Fruit fly (Drosophila melanogaster) whole organism, embryonic: ENCODE results near the gene mRpS2.

ENCODE experiments used
- Bgb ChIP-seq: fragments of 200-800 bp; sonication (Bioruptor generic); IDR thresholded peaks from 2 replicates; pipeline ENCODE4 v1.3.6; 2022; ENCODE audit warnings: missing biosample characterization, missing genetic modification characterization; ENCODE audit not compliant: partially characterized antibody
- BtbVII ChIP-seq: fragments of 200-800 bp; sonication (Bioruptor generic); optimal IDR thresholded peaks from 3 replicates; lab custom pipeline; 2017; ENCODE audit warnings: missing biosample characterization, mild to moderate bottlenecking, missing genetic modification characterization
- Bteb2 ChIP-seq: fragments of 200-800 bp; sonication (Bioruptor generic); optimal IDR thresholded peaks from 2 replicates; lab custom pipeline; 2016; ENCODE audit warnings: missing biosample characterization, missing genetic modification characterization
- C15 ChIP-seq: fragments of 200-800 bp; sonication (Bioruptor generic); IDR thresholded peaks from 3 replicates; pipeline ENCODE4 v1.3.6; 2022; ENCODE audit warnings: missing biosample characterization, missing genetic modification characterization
- CG10209 ChIP-seq: fragments of 200-800 bp; sonication (Bioruptor generic); optimal IDR thresholded peaks from 3 replicates; lab custom pipeline; 2017; ENCODE audit warnings: missing biosample characterization, mild to moderate bottlenecking, missing genetic modification characterization, missing genetic modification reagents
- CG10267 ChIP-seq: fragments of 200-800 bp; sonication (Bioruptor generic); optimal IDR thresholded peaks from 2 replicates; lab custom pipeline; 2018; ENCODE audit warnings: missing biosample characterization, mild to moderate bottlenecking, missing genetic modification characterization, moderate library complexity
- CG12104 ChIP-seq: fragments of 200-800 bp; sonication (Bioruptor generic); optimal IDR thresholded peaks from 3 replicates; lab custom pipeline; 2016; ENCODE audit warnings: missing biosample characterization, missing genetic modification characterization
- CG16779 ChIP-seq: fragments of 200-800 bp; sonication (Bioruptor generic); IDR thresholded peaks from 2 replicates; pipeline ENCODE4 v1.3.6; 2022; ENCODE audit warnings: missing biosample characterization, missing genetic modification characterization
- CG1832 ChIP-seq: fragments of 200-800 bp; sonication (Bioruptor generic); optimal IDR thresholded peaks from 2 replicates; lab custom pipeline; 2017; ENCODE audit warnings: missing biosample characterization, mild to moderate bottlenecking, missing genetic modification characterization, inconsistent platforms
- CG3726 ChIP-seq: fragments of 200-800 bp; sonication (Bioruptor generic); IDR thresholded peaks from 3 replicates; pipeline ENCODE4, ENCODE4 v1.3.6; 2022; ENCODE audit warnings: missing biosample characterization, missing genetic modification characterization
- CG4404 ChIP-seq: fragments of 200-800 bp; sonication (Bioruptor generic); IDR thresholded peaks from 2 replicates; pipeline ENCODE4 v1.3.6; 2022; ENCODE audit warnings: missing biosample characterization, missing genetic modification characterization
- CG5180 ChIP-seq: fragments of 200-800 bp; sonication (Bioruptor generic); optimal IDR thresholded peaks from 3 replicates; lab custom pipeline; 2017; ENCODE audit warnings: missing biosample characterization, missing genetic modification characterization, mild to moderate bottlenecking, moderate library complexity, missing genetic modification reagents
- CG7357 ChIP-seq: fragments of 200-800 bp; sonication (Bioruptor generic); IDR thresholded peaks from 3 replicates; pipeline ENCODE4 v1.3.6; 2022; ENCODE audit warnings: missing biosample characterization, missing genetic modification characterization
- CG7556 ChIP-seq: fragments of 200-800 bp; sonication (Bioruptor generic); optimal IDR thresholded peaks from 2 replicates; lab custom pipeline; 2017; ENCODE audit warnings: missing biosample characterization, mild to moderate bottlenecking, missing genetic modification characterization
- CG7786 ChIP-seq: fragments of 200-800 bp; sonication (Bioruptor generic); optimal IDR thresholded peaks from 2 replicates; lab custom pipeline; 2016; ENCODE audit warnings: missing biosample characterization, missing genetic modification characterization
- CrebB ChIP-seq: fragments of 200-800 bp; sonication (Bioruptor generic); optimal IDR thresholded peaks from 3 replicates; lab custom pipeline; 2018; ENCODE audit warnings: missing biosample characterization, mild to moderate bottlenecking, missing genetic modification characterization
- D ChIP-seq, 2 experiments: fragments of 200-800 bp in 1 of 2; fragments of >200 bp in 1 of 2; sonication (Bioruptor generic) in 1 of 2; optimal IDR thresholded peaks; 2 replicates in 1 of 2; 3 replicates in 1 of 2; lab custom pipeline; 2017; ENCODE audit warnings: mild to moderate bottlenecking in 1 of 2, missing biosample characterization in 1 of 2, missing genetic modification characterization in 1 of 2, missing genetic modification reagents in 1 of 2
- D19B ChIP-seq: fragments of 200-800 bp; sonication (Bioruptor generic); optimal IDR thresholded peaks from 2 replicates; lab custom pipeline; 2017; ENCODE audit warnings: missing biosample characterization, mild to moderate bottlenecking, missing genetic modification characterization
- Dfd ChIP-seq, 2 experiments: fragments of >200 bp; optimal IDR thresholded peaks; 2 replicates each; lab custom pipeline; 2017; ENCODE audit warnings: missing biosample characterization in 2 of 2, missing genetic modification characterization in 2 of 2
- Dp ChIP-seq: fragments of 200-800 bp; sonication (Bioruptor generic); optimal IDR thresholded peaks from 2 replicates; lab custom pipeline; 2018; ENCODE audit warnings: missing biosample characterization, mild to moderate bottlenecking, missing genetic modification characterization, moderate library complexity
- Fer2 ChIP-seq: fragments of 200-800 bp; sonication (Bioruptor generic); optimal IDR thresholded peaks from 2 replicates; lab custom pipeline; 2018; ENCODE audit warnings: missing biosample characterization, mild to moderate bottlenecking, missing genetic modification characterization, moderate library complexity
- Hr3 ChIP-seq: fragments of 200-800 bp; sonication (Bioruptor generic); optimal IDR thresholded peaks from 3 replicates; lab custom pipeline; 2016; ENCODE audit warnings: missing biosample characterization, missing genetic modification characterization
- Hr39 ChIP-seq: fragments of >200 bp; optimal IDR thresholded peaks from 2 replicates; lab custom pipeline; 2017
- Mad ChIP-seq: fragments of 200-800 bp; sonication (Bioruptor generic); optimal IDR thresholded peaks from 2 replicates; lab custom pipeline; 2016; ENCODE audit warnings: missing biosample characterization, missing genetic modification characterization
- Myb ChIP-seq: fragments of 200-800 bp; sonication (Bioruptor generic); optimal IDR thresholded peaks from 2 replicates; lab custom pipeline; 2016; ENCODE audit warnings: missing biosample characterization, missing genetic modification characterization
- Scr ChIP-seq: fragments of 200-800 bp; sonication (Bioruptor generic); IDR thresholded peaks from 2 replicates; pipeline ENCODE4 v1.3.6; 2022; ENCODE audit warnings: missing biosample characterization, missing genetic modification characterization; ENCODE audit not compliant: partially characterized antibody
- Taf1 ChIP-seq: fragments of 200-800 bp; sonication (Bioruptor generic); IDR thresholded peaks from 2 replicates; pipeline ENCODE4 v1.3.6; 2022; ENCODE audit warnings: missing biosample characterization, missing genetic modification characterization
- Trl ChIP-seq, 3 experiments: fragments of >200 bp in 2 of 3; fragments of 200-800 bp in 1 of 3; sonication (Bioruptor generic) in 1 of 3; optimal IDR thresholded peaks; 2 replicates in 1 of 3; 3 replicates in 2 of 3; lab custom pipeline; 2016 to 2017; ENCODE audit warnings: missing biosample characterization in 1 of 3, missing genetic modification characterization in 1 of 3
- al ChIP-seq: fragments of 200-800 bp; sonication (Bioruptor generic); IDR thresholded peaks from 2 replicates; pipeline ENCODE4 v1.3.6; 2022; ENCODE audit warnings: missing biosample characterization, missing genetic modification characterization
- bbx ChIP-seq: fragments of 200-800 bp; sonication (Bioruptor generic); IDR thresholded peaks from 2 replicates; pipeline ENCODE4 v1.3.6; 2022; ENCODE audit warnings: missing biosample characterization, missing genetic modification characterization; ENCODE audit not compliant: partially characterized antibody
- dimm ChIP-seq: fragments of 200-800 bp; sonication (Bioruptor generic); IDR thresholded peaks from 2 replicates; pipeline ENCODE4 v1.3.6; 2022; ENCODE audit warnings: missing biosample characterization, missing genetic modification characterization
- gce ChIP-seq: fragments of 200-800 bp; sonication (Bioruptor generic); IDR thresholded peaks from 3 replicates; pipeline ENCODE4 v1.3.6; 2022; ENCODE audit warnings: missing biosample characterization, missing genetic modification characterization
- gcm ChIP-seq: fragments of 200-800 bp; sonication (Bioruptor generic); optimal IDR thresholded peaks from 2 replicates; lab custom pipeline; 2019; ENCODE audit warnings: missing biosample characterization, mild to moderate bottlenecking, missing genetic modification characterization, moderate library complexity
- hbn ChIP-seq: fragments of 200-800 bp; sonication (Bioruptor generic); IDR thresholded peaks from 2 replicates; pipeline ENCODE4 v1.3.6; 2022; ENCODE audit warnings: missing biosample characterization, missing genetic modification characterization; ENCODE audit not compliant: partially characterized antibody
- ken ChIP-seq: fragments of 200-800 bp; sonication (Bioruptor generic); IDR thresholded peaks from 3 replicates; pipeline ENCODE4 v1.3.6; 2022; ENCODE audit warnings: missing biosample characterization, missing genetic modification characterization
- knrl ChIP-seq: fragments of 200-800 bp; sonication (Bioruptor generic); IDR thresholded peaks from 3 replicates; pipeline ENCODE4 v1.3.6; 2022; ENCODE audit warnings: missing biosample characterization, missing genetic modification characterization; ENCODE audit not compliant: partially characterized antibody
- lola ChIP-seq, 3 experiments: fragments of >200 bp in 2 of 3; fragments of 200-800 bp in 1 of 3; sonication (Bioruptor generic) in 1 of 3; optimal IDR thresholded peaks; 2 replicates each; lab custom pipeline; 2017 to 2019; ENCODE audit warnings: missing biosample characterization in 3 of 3, missing genetic modification characterization in 3 of 3, mild to moderate bottlenecking in 1 of 3, moderate library complexity in 1 of 3
- mirr ChIP-seq: fragments of 200-800 bp; sonication (Bioruptor generic); optimal IDR thresholded peaks from 3 replicates; lab custom pipeline; 2018; ENCODE audit warnings: missing biosample characterization, mild to moderate bottlenecking, missing genetic modification characterization
- pan ChIP-seq, 4 experiments: fragments of >200 bp in 3 of 4; fragments of 200-800 bp in 1 of 4; sonication (Bioruptor generic) in 1 of 4; optimal IDR thresholded peaks in 3 of 4; IDR thresholded peaks in 1 of 4; 2 replicates each; pipeline versions ENCODE4 v1.3.6 to Lab custom; 2017 to 2022; ENCODE audit warnings: missing biosample characterization in 2 of 4, missing genetic modification characterization in 2 of 4, mixed read lengths in 1 of 4
- pros ChIP-seq: fragments of 200-800 bp; sonication (Bioruptor generic); optimal IDR thresholded peaks from 3 replicates; lab custom pipeline; 2019; ENCODE audit warnings: missing biosample characterization, mild to moderate bottlenecking, missing genetic modification characterization, moderate library complexity
- pum ChIP-seq: fragments of 200-800 bp; sonication (Bioruptor generic); optimal IDR thresholded peaks from 2 replicates; lab custom pipeline; 2016; ENCODE audit warnings: missing biosample characterization, missing genetic modification characterization
- sim ChIP-seq: fragments of 200-800 bp; sonication (Bioruptor generic); IDR thresholded peaks from 2 replicates; pipeline ENCODE4 v1.3.6; 2022; ENCODE audit warnings: missing biosample characterization, missing genetic modification characterization
- slbo ChIP-seq: fragments of 200-800 bp; sonication (Bioruptor generic); IDR thresholded peaks from 2 replicates; pipeline ENCODE4 v1.3.6; 2022; ENCODE audit warnings: missing biosample characterization, missing genetic modification characterization
- slp2 ChIP-seq: fragments of 200-800 bp; sonication (Bioruptor generic); optimal IDR thresholded peaks from 2 replicates; lab custom pipeline; 2016; ENCODE audit warnings: missing biosample characterization, missing genetic modification characterization
- trh ChIP-seq: fragments of 200-800 bp; sonication (Bioruptor generic); optimal IDR thresholded peaks from 2 replicates; lab custom pipeline; 2016; ENCODE audit warnings: missing biosample characterization, missing genetic modification characterization
- unpg ChIP-seq: fragments of 200-800 bp; sonication (Bioruptor generic); optimal IDR thresholded peaks from 3 replicates; lab custom pipeline; 2018; ENCODE audit warnings: missing biosample characterization, mild to moderate bottlenecking, missing genetic modification characterization, moderate library complexity
- usp ChIP-seq: fragments of >200 bp; optimal IDR thresholded peaks from 2 replicates; lab custom pipeline; 2017; ENCODE audit warnings: missing biosample characterization, missing genetic modification characterization
- zf30C ChIP-seq: fragments of 200-800 bp; sonication (Bioruptor generic); optimal IDR thresholded peaks from 3 replicates; lab custom pipeline; 2018; ENCODE audit warnings: missing biosample characterization, mild to moderate bottlenecking, missing genetic modification characterization

Gene mRpS2

dm6 chr2L:4810697-4811490 is 39.3 kb downstream of the mRpS2 start:
- TF ChIP-seq Hr39, result no peak
- TF ChIP-seq trh (GFP tag; lab: Kevin White, UChicago), result peak; percentile 17
- no peak for TF ChIP-seq C15 (GFP tag; lab: Robert Waterston, UW)
- no peak for TF ChIP-seq Scr (GFP tag; lab: Robert Waterston, UW)
- TF ChIP-seq CG1832 (GFP tag; lab: Kevin White, UChicago), result no peak
- no peak for TF ChIP-seq mirr
- TF ChIP-seq Bteb2 (GFP tag; lab: Kevin White, UChicago), result peak; percentile 36
- TF ChIP-seq CG10267, result peak; percentile 52
- no peak for TF ChIP-seq gce (GFP tag; lab: Robert Waterston, UW)
- peak; percentile 20 for TF ChIP-seq CG5180 (GFP tag; lab: Kevin White, UChicago)
- no peak for TF ChIP-seq D (optimal IDR thresholded peaks at IDR 0.05; lab: Kevin White, UChicago)
- TF ChIP-seq D (GFP tag; optimal IDR thresholded peaks at IDR 0.05; lab: Kevin White, UChicago), result peak; percentile 59
- TF ChIP-seq CG4404 (GFP tag; lab: Robert Waterston, UW), result no peak
- TF ChIP-seq CG7786 (GFP tag; lab: Kevin White, UChicago), result peak; percentile 27
- TF ChIP-seq CG7357, result peak; percentile 42; the same call in 1 of the 3 replicates
- TF ChIP-seq knrl, result no peak
- no peak for TF ChIP-seq CG3726 (GFP tag; lab: Robert Waterston, UW)
- no peak for TF ChIP-seq al (GFP tag; lab: Robert Waterston, UW)
- TF ChIP-seq pan (optimal IDR thresholded peaks at IDR 0.05; lab: Kevin White, UChicago), result peak in 1 of 2 experiments; percentile 27
- peak in 1 of 2 experiments; percentile 23 for TF ChIP-seq pan (GFP tag; optimal IDR thresholded peaks at IDR 0.05 in 1 of 2, IDR thresholded peaks at IDR 0.05 in 1 of 2)
- TF ChIP-seq pum (GFP tag; lab: Kevin White, UChicago), result no peak
- peak; percentile 72 for TF ChIP-seq Hr3 (GFP tag; lab: Kevin White, UChicago)
- TF ChIP-seq Bgb (GFP tag; lab: Robert Waterston, UW), result no peak
- TF ChIP-seq slbo (GFP tag; lab: Robert Waterston, UW), result peak; percentile 71
- TF ChIP-seq pros (GFP tag; lab: Kevin White, UChicago), result no peak
- no peak for TF ChIP-seq Taf1 (GFP tag; lab: Robert Waterston, UW)
- no peak for TF ChIP-seq CG16779 (GFP tag; lab: Robert Waterston, UW)
- no peak for TF ChIP-seq usp (GFP tag; lab: Kevin White, UChicago)
- no peak for TF ChIP-seq bbx
- peak; percentile 82 for TF ChIP-seq CG10209
- no peak for TF ChIP-seq gcm (GFP tag; lab: Kevin White, UChicago)
- TF ChIP-seq CG12104 (GFP tag; lab: Kevin White, UChicago), result peak; percentile 62
- no peak for TF ChIP-seq Trl (optimal IDR thresholded peaks at IDR 0.05; lab: Kevin White, UChicago)
- peak; percentile 19 for TF ChIP-seq Trl (GFP tag; optimal IDR thresholded peaks at IDR 0.05; lab: Kevin White, UChicago)
- peak in 1 of 3 experiments; percentile 81 for TF ChIP-seq lola (GFP tag; optimal IDR thresholded peaks at IDR 0.05; lab: Kevin White, UChicago)
- TF ChIP-seq slp2 (GFP tag; lab: Kevin White, UChicago), result no peak
- TF ChIP-seq Fer2 (tag; lab: Kevin White, UChicago), result peak; percentile 47
- no peak for TF ChIP-seq sim (GFP tag; lab: Robert Waterston, UW)
- no peak for TF ChIP-seq Dfd (GFP tag; optimal IDR thresholded peaks at IDR 0.05; lab: Kevin White, UChicago)
- peak; percentile 28 for TF ChIP-seq Mad
- peak; percentile 42; the same call in 1 of the 3 replicates for TF ChIP-seq ken
- peak; percentile 41 for TF ChIP-seq unpg (GFP tag; lab: Kevin White, UChicago)
- peak; percentile 66 for TF ChIP-seq D19B (GFP tag; lab: Kevin White, UChicago)
- no peak for TF ChIP-seq Myb (GFP tag; lab: Kevin White, UChicago)
- TF ChIP-seq Dp (GFP tag; lab: Kevin White, UChicago), result no peak
- peak; percentile 69 for TF ChIP-seq BtbVII (GFP tag; lab: Kevin White, UChicago)
- TF ChIP-seq CG7556 (GFP tag; lab: Kevin White, UChicago), result peak; percentile 92
- TF ChIP-seq hbn (GFP tag; lab: Robert Waterston, UW), result no peak
- no peak for TF ChIP-seq CrebB (tag; lab: Kevin White, UChicago)
- no peak for TF ChIP-seq dimm
- TF ChIP-seq zf30C (GFP tag; lab: Kevin White, UChicago), result no peak
